Worm (Caenorhabditis elegans): Measurements from ENCODE around the gene ZK328.6.

The ZK328.6 gene

ce11 chrIII:5999629-6000028, 30.8 kb downstream of the ZK328.6 start:
- TF ChIP-seq pha-4 (tag; optimal IDR thresholded peaks at IDR 0.05) (no peak), ces-1 (GFP tag; optimal IDR thresholded peaks at IDR 0.05) (peak; percentile 24), flh-1 (GFP tag; optimal IDR thresholded peaks at IDR 0.05) (no peak), lsy-2 (tag; optimal IDR thresholded peaks at IDR 0.05) (no peak)

ce11 chrIII:5998640-5999039, 31.7 kb downstream of the ZK328.6 start:
- TF ChIP-seq lin-13 (tag; optimal IDR thresholded peaks at IDR 0.05) (no peak), mls-2 (tag; optimal IDR thresholded peaks at IDR 0.05) (no peak), nhr-237 (tag; optimal IDR thresholded peaks at IDR 0.05) (no peak), nhr-76 (tag; optimal IDR thresholded peaks at IDR 0.05) (no peak), zip-8 (tag; optimal IDR thresholded peaks at IDR 0.05) (no peak), cnd-1 (tag; optimal IDR thresholded peaks at IDR 0.05) (no peak), unc-62 (GFP tag; optimal IDR thresholded peaks at IDR 0.05) (no peak)

- TF ChIP-seq nhr-76 (tag; optimal IDR thresholded peaks at IDR 0.05) (no peak), blmp-1 (tag; optimal IDR thresholded peaks at IDR 0.05) (no peak), nhr-12 (tag; optimal IDR thresholded peaks at IDR 0.05) (no peak), tbx-8 (GFP tag; optimal IDR thresholded peaks at IDR 0.05) (no peak), ceh-83 (GFP tag; optimal IDR thresholded peaks at IDR 0.05) (no peak), hlh-1 (tag; optimal IDR thresholded peaks at IDR 0.05) (no peak), pha-4 (tag; optimal IDR thresholded peaks at IDR 0.05) (no peak), bed-3 (GFP tag; optimal IDR thresholded peaks at IDR 0.05) (no peak), unc-39 (tag; optimal IDR thresholded peaks at IDR 0.05) (no peak), elt-3 (tag; optimal IDR thresholded peaks at IDR 0.05) (no peak)
Observed at ce11 chrIII:5992913-5993312, 37.5 kb downstream of the ZK328.6 start, which contains the start of gene T04C9.1. Gene T04C9.1, plus strand, starts transcription at chrIII:5993213.

- TF ChIP-seq sptf-1 (tag; optimal IDR thresholded peaks at IDR 0.05) = peak; percentile 3
- no peak for TF ChIP-seq unc-62 (GFP tag; optimal IDR thresholded peaks at IDR 0.05)
- TF ChIP-seq mep-1 (tag; optimal IDR thresholded peaks at IDR 0.05) = no peak
- TF ChIP-seq elt-3 (tag; optimal IDR thresholded peaks at IDR 0.05) = no peak
- no peak for TF ChIP-seq ceh-39 (tag; optimal IDR thresholded peaks at IDR 0.05)
- peak; percentile 94 for TF ChIP-seq ces-1 (GFP tag; optimal IDR thresholded peaks at IDR 0.05)
- no peak for TF ChIP-seq nhr-2 (tag; optimal IDR thresholded peaks at IDR 0.05)
- TF ChIP-seq ceh-43 (GFP tag; optimal IDR thresholded peaks at IDR 0.05) = no peak
- no peak for TF ChIP-seq cnd-1 (tag; optimal IDR thresholded peaks at IDR 0.05)
- no peak for TF ChIP-seq ham-2 (GFP tag; optimal IDR thresholded peaks at IDR 0.05)
- no peak for TF ChIP-seq ceh-83 (GFP tag; optimal IDR thresholded peaks at IDR 0.05)
- no peak for TF ChIP-seq lin-13 (tag; optimal IDR thresholded peaks at IDR 0.05)
Observed at ce11 chrIII:5992043-5992442, 38.3 kb downstream of the ZK328.6 start.

ce11 chrIII:5991142-5991930, 39.0 kb downstream of the ZK328.6 start, which contains the start of gene T04C9.2:
Gene T04C9.2, plus strand, starts transcription at chrIII:5991880.
- no peak for TF ChIP-seq ztf-11 (tag; optimal IDR thresholded peaks at IDR 0.05)
- peak; percentile 12 for TF ChIP-seq elt-1 (tag; optimal IDR thresholded peaks at IDR 0.05; ENCODE audit: borderline replicate concordance, insufficient read depth)
- TF ChIP-seq unc-62 (GFP tag; optimal IDR thresholded peaks at IDR 0.05) = peak; percentile 51
- no peak for TF ChIP-seq cnd-1 (tag; optimal IDR thresholded peaks at IDR 0.05)

ce11 chrIII:5990090-5990489, 40.3 kb downstream of the ZK328.6 start:
- TF ChIP-seq unc-39 (tag; optimal IDR thresholded peaks at IDR 0.05) (no peak), bed-3 (GFP tag; optimal IDR thresholded peaks at IDR 0.05) (no peak), nhr-12 (tag; optimal IDR thresholded peaks at IDR 0.05) (no peak), nhr-76 (tag; optimal IDR thresholded peaks at IDR 0.05) (no peak)
